Worm (Caenorhabditis elegans) whole organism, L4/young adult: ENCODE results near the gene F54B3.4.

Experiments
- W03F9.2 ChIP-seq: fragments of 150-350 bp; optimal IDR thresholded peaks from 2 replicates; lab custom pipeline; 2014; ENCODE audit warnings: missing biosample characterization, missing genetic modification characterization
- dao-5 ChIP-seq: sonication (generic microtip); optimal IDR thresholded peaks from 2 replicates; lab custom pipeline; 2016; ENCODE audit warnings: missing genotype, missing genetic modification characterization, moderate library complexity, missing compliant biosample characterization
- him-1 ChIP-seq: sonication (generic microtip); optimal IDR thresholded peaks from 2 replicates; lab custom pipeline; 2016; ENCODE audit warnings: missing genotype, missing genetic modification reagents, missing genetic modification characterization, missing compliant biosample characterization

F54B3.4 gene

DNA sequence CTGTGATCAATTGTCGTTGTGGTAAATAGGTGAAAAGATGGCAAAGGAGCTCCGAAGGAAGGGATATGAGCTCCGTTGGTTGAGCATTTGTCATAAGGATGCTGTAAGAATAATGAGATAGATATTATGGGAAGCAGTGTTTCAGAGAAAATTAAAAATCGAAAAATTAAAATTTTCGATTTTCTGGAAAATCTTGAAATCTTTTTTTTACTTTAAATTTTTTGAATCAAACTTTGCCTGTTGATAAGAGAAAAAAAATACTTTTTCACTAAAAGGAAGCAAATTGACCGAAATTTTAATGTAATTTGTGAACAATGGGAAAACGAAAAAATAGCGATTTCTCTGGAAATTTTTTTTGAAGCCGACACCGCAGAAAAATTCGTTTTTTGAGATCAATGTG lies 31.4 kb downstream of the F54B3.4 start, which contains the start of gene mec-15:
TSS of gene mec-15 (minus strand) at position 101 of the 400 bp plus-strand sequence.
- TF ChIP-seq dao-5 (tag; lab: Kevin White, UChicago) (no peak), W03F9.2 (tag; lab: Kevin White, UChicago) (no peak), him-1 (tag; lab: Kevin White, UChicago) (no peak)

- TF ChIP-seq him-1 (tag; lab: Kevin White, UChicago), result no peak
- no peak for TF ChIP-seq W03F9.2 (tag; lab: Kevin White, UChicago)
- TF ChIP-seq dao-5 (tag; lab: Kevin White, UChicago), result no peak
Observed at ce11 chrII:10234398-10234797, 36.6 kb downstream of the F54B3.4 start, which contains the start of gene ubxn-5. Gene ubxn-5 (minus strand): TSS chrII:10234498.

DNA sequence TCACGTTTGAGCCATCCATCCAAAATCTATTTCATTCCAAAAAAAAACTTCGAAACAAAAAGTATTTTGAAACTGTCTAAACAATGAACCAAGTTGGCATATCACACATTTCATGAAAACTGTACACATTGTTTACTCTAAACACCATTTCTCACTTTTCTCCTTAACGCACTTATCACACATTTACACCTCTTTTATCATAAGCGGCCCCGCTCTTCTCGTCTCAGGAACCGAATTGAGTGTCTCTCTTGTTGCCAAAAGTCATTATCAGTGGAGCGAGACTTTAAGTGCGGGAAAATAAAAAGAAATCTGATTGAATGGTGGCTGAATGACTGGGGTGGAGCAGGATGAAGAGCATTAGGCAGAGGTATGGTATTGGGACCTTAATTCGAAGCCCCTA lies 39.1 kb downstream of the F54B3.4 start:
- no peak for TF ChIP-seq W03F9.2 (tag; lab: Kevin White, UChicago)
- TF ChIP-seq dao-5 (tag; lab: Kevin White, UChicago), result no peak
- no peak for TF ChIP-seq him-1 (tag; lab: Kevin White, UChicago)

DNA sequence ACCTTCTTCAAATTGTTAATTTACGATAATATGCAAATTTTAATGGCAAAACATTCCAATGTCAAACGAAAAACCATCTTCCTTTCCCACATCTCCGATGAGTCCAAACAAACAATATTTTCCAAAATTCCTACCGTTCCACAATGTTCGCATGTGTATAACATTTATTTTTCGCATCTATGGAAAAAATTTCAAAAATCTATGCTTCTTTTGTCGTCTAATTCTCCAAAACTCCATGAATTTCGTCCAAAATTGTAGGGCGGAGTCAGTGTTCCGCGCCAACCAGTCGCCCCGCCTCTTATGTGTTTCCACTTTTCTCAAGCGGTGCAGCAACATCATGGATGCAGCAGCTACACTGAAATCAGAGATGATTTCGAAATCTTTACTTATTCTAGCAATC lies 40.0 kb downstream of the F54B3.4 start, which contains the start of gene T01E8.8:
TSS of gene T01E8.8 (plus strand) at position 301 of the 400 bp plus-strand sequence.
- no peak for TF ChIP-seq him-1 (tag; lab: Kevin White, UChicago)
- no peak for TF ChIP-seq dao-5 (tag; lab: Kevin White, UChicago)
- TF ChIP-seq W03F9.2 (tag; lab: Kevin White, UChicago), result no peak

ce11 chrII:10227030-10227429 lies 44.0 kb downstream of the F54B3.4 start, which contains the start of gene srh-135:
Gene srh-135 (minus strand): TSS chrII:10227130.
- no peak for TF ChIP-seq W03F9.2 (tag; lab: Kevin White, UChicago)
- no peak for TF ChIP-seq dao-5 (tag; lab: Kevin White, UChicago)
- no peak for TF ChIP-seq him-1 (tag; lab: Kevin White, UChicago)

DNA sequence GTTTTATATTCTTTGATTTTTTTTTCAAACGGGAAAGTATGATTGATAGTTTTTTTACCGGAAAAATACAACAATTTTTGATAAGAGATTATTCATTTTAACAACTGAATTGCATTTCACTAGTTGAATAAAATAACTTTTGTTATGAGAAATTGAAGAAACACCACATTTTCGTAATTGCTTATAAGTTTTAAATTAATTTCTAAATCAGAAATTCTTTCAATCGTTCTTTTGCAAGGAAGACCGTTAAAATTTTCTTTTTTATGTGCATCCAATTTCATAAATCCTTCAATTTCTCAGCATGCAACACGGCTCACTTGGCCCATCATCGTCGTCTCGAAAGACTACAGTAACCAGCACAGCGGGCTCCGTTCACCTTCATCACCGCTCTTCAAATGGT lies 48.4 kb downstream of the F54B3.4 start, which contains the start of gene plc-3:
TSS of gene plc-3 (plus strand) at position 301 of the 400 bp plus-strand sequence.
- TF ChIP-seq him-1 (tag; lab: Kevin White, UChicago) (no peak), dao-5 (tag; lab: Kevin White, UChicago) (no peak), W03F9.2 (tag; lab: Kevin White, UChicago) (no peak)

- TF ChIP-seq W03F9.2 (tag; lab: Kevin White, UChicago) (no peak), him-1 (tag; lab: Kevin White, UChicago) (no peak), dao-5 (tag; lab: Kevin White, UChicago) (no peak)
Observed at ce11 chrII:10221627-10222026, 49.4 kb downstream of the F54B3.4 start.

ce11 chrII:10220631-10221030 lies 50.4 kb downstream of the F54B3.4 start:
- TF ChIP-seq W03F9.2 (tag; lab: Kevin White, UChicago) (no peak), him-1 (tag; lab: Kevin White, UChicago) (no peak), dao-5 (tag; lab: Kevin White, UChicago) (no peak)
